Fruit fly (Drosophila melanogaster) whole organism, adult: ENCODE data around the gene dome.
A peak's percentile ranks its signal among the peaks of the same experiment; 100 is the strongest.

ENCODE experiments used
- CG12768 ChIP-seq: fragments of 200-800 bp; sonication (Bioruptor generic); optimal IDR thresholded peaks from 2 replicates; lab custom pipeline; 2017; ENCODE audit warnings: missing biosample characterization, missing genetic modification characterization, mild to moderate bottlenecking, moderate library complexity, missing genetic modification reagents
- CG14711 ChIP-seq: fragments of 200-800 bp; sonication (Bioruptor generic); optimal IDR thresholded peaks from 2 replicates; lab custom pipeline; 2018; ENCODE audit warnings: missing biosample characterization, mild to moderate bottlenecking, missing genetic modification characterization, moderate library complexity
- CG7045 ChIP-seq: fragments of 200-800 bp; sonication (Bioruptor generic); optimal IDR thresholded peaks from 2 replicates; lab custom pipeline; 2017; ENCODE audit warnings: missing biosample characterization, mild to moderate bottlenecking, missing genetic modification characterization
- CG7101 ChIP-seq: fragments of 200-800 bp; sonication (Bioruptor generic); optimal IDR thresholded peaks from 2 replicates; lab custom pipeline; 2018; ENCODE audit warnings: missing biosample characterization, mild to moderate bottlenecking, missing genetic modification characterization, moderate library complexity
- Clk ChIP-seq: fragments of 200-800 bp; sonication (Bioruptor generic); optimal IDR thresholded peaks from 2 replicates; lab custom pipeline; 2017; ENCODE audit warnings: missing biosample characterization, missing genetic modification characterization
- kay ChIP-seq: fragments of 200-800 bp; sonication (Bioruptor generic); peaks from one replicate; lab custom pipeline; 2016; ENCODE audit warnings: missing biosample characterization, missing genetic modification characterization, borderline replicate concordance
- tj ChIP-seq: fragments of 200-800 bp; sonication (Bioruptor generic); optimal IDR thresholded peaks from 3 replicates; lab custom pipeline; 2017; ENCODE audit warnings: missing biosample characterization, mild to moderate bottlenecking, missing genetic modification characterization, moderate library complexity

DNA sequence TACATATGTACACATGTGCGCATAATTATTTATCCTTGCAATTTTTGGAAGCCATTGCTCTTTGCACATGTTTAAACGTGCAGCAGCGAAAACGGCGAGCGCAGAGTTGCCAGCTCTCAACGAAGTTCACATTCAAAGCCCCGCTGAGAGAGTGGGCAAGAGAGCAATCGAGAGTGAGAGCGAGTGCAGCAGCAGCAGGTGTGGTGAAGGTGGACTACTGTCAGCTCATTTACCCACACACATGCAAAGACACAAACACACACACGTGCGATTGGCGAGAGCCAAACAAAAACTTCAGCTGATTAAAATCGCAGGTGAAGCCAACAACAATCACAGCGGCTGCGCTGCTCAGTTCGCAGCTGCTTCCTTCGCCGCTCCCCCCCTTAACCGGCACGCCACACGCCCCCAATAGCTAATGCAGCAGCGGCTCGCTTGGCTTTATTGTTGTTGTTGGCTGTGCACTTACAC, 51.9 kb downstream of the dome start:
- TF ChIP-seq CG7045 (GFP tag; lab: Kevin White, UChicago), result no peak
- TF ChIP-seq CG12768 (GFP tag; lab: Kevin White, UChicago), result peak; percentile 17
- no peak for TF ChIP-seq kay (GFP tag; lab: Kevin White, UChicago)
- peak; percentile 10 for TF ChIP-seq CG7101 (tag; lab: Kevin White, UChicago)
- TF ChIP-seq Clk (GFP tag; lab: Kevin White, UChicago), result no peak
- TF ChIP-seq tj (GFP tag; lab: Kevin White, UChicago), result peak; percentile 60
- TF ChIP-seq CG14711, result peak; percentile 25
